Fruit fly (Drosophila melanogaster) S2 (cell line): ENCODE measurements around the gene CG4570.

Source experiments
- CG8478 ChIP-seq: fragments of >200 bp; optimal IDR thresholded peaks from 2 replicates; lab custom pipeline; 2018
- CTCF ChIP-seq, 2 experiments: fragments of >200 bp; optimal IDR thresholded peaks; 2 replicates each; lab custom pipeline; 2018

DNA sequence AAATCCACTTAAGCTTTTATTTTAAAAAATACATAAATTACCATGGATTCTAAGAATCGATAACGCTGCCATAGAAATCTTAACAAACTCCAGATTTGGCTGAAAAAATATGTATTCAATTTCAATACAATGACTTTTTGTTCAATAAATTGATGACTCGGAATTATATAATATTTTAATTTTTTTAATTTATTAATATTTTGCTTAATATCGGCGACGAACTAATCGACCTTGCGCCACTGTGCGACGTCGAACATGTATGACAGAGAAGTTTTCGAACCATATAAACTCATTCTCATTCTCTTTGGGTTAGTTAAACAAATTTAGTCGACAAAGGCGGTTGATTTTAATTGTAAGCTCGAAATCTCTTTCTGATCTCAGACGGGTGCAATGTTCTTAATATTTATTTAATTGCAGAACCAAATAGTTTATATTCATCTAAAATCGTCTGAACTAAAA, 7.1 kb upstream of the CG4570 start, which contains the start of gene CG42394:
- TF ChIP-seq CG8478 (lab: Kevin White, UChicago) (no peak), CTCF (optimal IDR thresholded peaks at IDR 0.05; lab: Kevin White, UChicago) (no peak)
